Fruit fly (Drosophila melanogaster) whole organism, embryonic: ENCODE results near the gene CG7841.

Experiments
- B-H2 ChIP-seq: fragments of 200-800 bp; sonication (Bioruptor generic); optimal IDR thresholded peaks from 2 replicates; lab custom pipeline; 2018; ENCODE audit warnings: missing biosample characterization, mild to moderate bottlenecking, missing genetic modification characterization
- Bgb ChIP-seq: fragments of 200-800 bp; sonication (Bioruptor generic); IDR thresholded peaks from 2 replicates; pipeline ENCODE4 v1.3.6; 2022; ENCODE audit warnings: missing biosample characterization, missing genetic modification characterization; ENCODE audit not compliant: partially characterized antibody
- BtbVII ChIP-seq: fragments of 200-800 bp; sonication (Bioruptor generic); optimal IDR thresholded peaks from 3 replicates; lab custom pipeline; 2017; ENCODE audit warnings: missing biosample characterization, mild to moderate bottlenecking, missing genetic modification characterization
- CG12219 ChIP-seq: fragments of 200-800 bp; sonication (Bioruptor generic); optimal IDR thresholded peaks from 3 replicates; lab custom pipeline; 2018; ENCODE audit warnings: missing biosample characterization, mild to moderate bottlenecking, missing genetic modification characterization
- CG13123 ChIP-seq: fragments of 200-800 bp; sonication (Bioruptor generic); optimal IDR thresholded peaks from 2 replicates; lab custom pipeline; 2016; ENCODE audit warnings: missing biosample characterization, missing genetic modification characterization
- CG14441 ChIP-seq: fragments of 200-800 bp; sonication (Bioruptor generic); IDR thresholded peaks from 2 replicates; pipeline ENCODE4 v1.3.6; 2022; ENCODE audit warnings: missing biosample characterization, missing genetic modification characterization
- CG14710 ChIP-seq: fragments of 200-800 bp; sonication (Bioruptor generic); optimal IDR thresholded peaks from 3 replicates; lab custom pipeline; 2019; ENCODE audit warnings: missing biosample characterization, mild to moderate bottlenecking, missing genetic modification characterization, moderate library complexity
- CG15601 ChIP-seq: fragments of 200-800 bp; sonication (Bioruptor generic); optimal IDR thresholded peaks from 3 replicates; lab custom pipeline; 2019; ENCODE audit warnings: missing biosample characterization, mild to moderate bottlenecking, missing genetic modification characterization, moderate library complexity
- CG17186 ChIP-seq: fragments of 200-800 bp; sonication (Bioruptor generic); optimal IDR thresholded peaks from 3 replicates; lab custom pipeline; 2017; ENCODE audit warnings: missing biosample characterization, missing genetic modification reagents, missing genetic modification characterization
- CG2712 ChIP-seq: fragments of 200-800 bp; optimal IDR thresholded peaks from 3 replicates; lab custom pipeline; 2019; ENCODE audit warnings: missing biosample characterization, mild to moderate bottlenecking, missing genetic modification characterization, moderate library complexity
- CG34422 ChIP-seq: fragments of 200-800 bp; sonication (Bioruptor generic); IDR thresholded peaks from 3 replicates; pipeline ENCODE4 v1.3.6; 2022; ENCODE audit warnings: missing biosample characterization, missing genetic modification characterization
- CG4617 ChIP-seq: fragments of 200-800 bp; sonication (Bioruptor generic); optimal IDR thresholded peaks from 3 replicates; lab custom pipeline; 2016; ENCODE audit warnings: missing biosample characterization, missing genetic modification characterization, borderline replicate concordance
- CG6654 ChIP-seq: fragments of 200-800 bp; sonication (Bioruptor generic); optimal IDR thresholded peaks from 2 replicates; lab custom pipeline; 2017; ENCODE audit warnings: missing biosample characterization, mild to moderate bottlenecking, missing genetic modification characterization
- CG8290 ChIP-seq, 3 experiments: fragments of 200-800 bp; sonication (Bioruptor generic); optimal IDR thresholded peaks; 2 replicates each; lab custom pipeline; 2016 to 2019; ENCODE audit warnings: missing biosample characterization in 3 of 3, missing genetic modification characterization in 3 of 3, mild to moderate bottlenecking in 2 of 3, moderate library complexity in 1 of 3
- CG8924 ChIP-seq: fragments of 200-800 bp; optimal IDR thresholded peaks from 3 replicates; lab custom pipeline; 2019; ENCODE audit warnings: missing biosample characterization, mild to moderate bottlenecking, missing genetic modification characterization, moderate library complexity
- HmgZ ChIP-seq: fragments of 200-800 bp; sonication (Bioruptor generic); optimal IDR thresholded peaks from 2 replicates; lab custom pipeline; 2018; ENCODE audit warnings: missing biosample characterization, mild to moderate bottlenecking, missing genetic modification characterization
- Hmx ChIP-seq: fragments of 200-800 bp; sonication (Bioruptor generic); optimal IDR thresholded peaks from 2 replicates; lab custom pipeline; 2016; ENCODE audit warnings: missing biosample characterization, missing genetic modification characterization
- MTF-1 ChIP-seq: fragments of 200-800 bp; sonication (Bioruptor generic); optimal IDR thresholded peaks from 2 replicates; lab custom pipeline; 2018; ENCODE audit warnings: missing biosample characterization, mild to moderate bottlenecking, missing genetic modification characterization, borderline replicate concordance
- Mrtf ChIP-seq: fragments of 200-800 bp; sonication (Bioruptor generic); IDR thresholded peaks from 3 replicates; pipeline ENCODE4 v1.3.6; 2022; ENCODE audit warnings: missing biosample characterization, missing genetic modification characterization
- Sox102F ChIP-seq: fragments of 200-800 bp; sonication (Bioruptor generic); optimal IDR thresholded peaks from 2 replicates; lab custom pipeline; 2018; ENCODE audit warnings: missing biosample characterization, mild to moderate bottlenecking, missing genetic modification characterization, moderate library complexity
- Stat92E ChIP-seq, 3 experiments: fragments of >200 bp in 2 of 3; fragments of 200-800 bp in 1 of 3; sonication (Bioruptor generic) in 1 of 3; optimal IDR thresholded peaks; 2 replicates each; lab custom pipeline; 2017 to 2019; ENCODE audit warnings: missing biosample characterization in 3 of 3, missing genetic modification characterization in 3 of 3, mild to moderate bottlenecking in 1 of 3, moderate library complexity in 1 of 3
- Xrp1 ChIP-seq: fragments of 200-800 bp; sonication (Bioruptor generic); IDR thresholded peaks from 2 replicates; pipeline ENCODE4 v1.3.6; 2022; ENCODE audit warnings: missing biosample characterization, missing genetic modification characterization
- abd-A ChIP-seq: fragments of 200-800 bp; sonication (Bioruptor generic); optimal IDR thresholded peaks from 3 replicates; lab custom pipeline; 2019; ENCODE audit warnings: missing biosample characterization, mild to moderate bottlenecking, missing genetic modification characterization, moderate library complexity
- az2 ChIP-seq: fragments of 200-800 bp; sonication (Bioruptor generic); optimal IDR thresholded peaks from 3 replicates; lab custom pipeline; 2016; ENCODE audit warnings: missing biosample characterization, missing genetic modification characterization
- bbx ChIP-seq: fragments of 200-800 bp; sonication (Bioruptor generic); IDR thresholded peaks from 2 replicates; pipeline ENCODE4 v1.3.6; 2022; ENCODE audit warnings: missing biosample characterization, missing genetic modification characterization; ENCODE audit not compliant: partially characterized antibody
- caup ChIP-seq: fragments of 200-800 bp; sonication (Bioruptor generic); optimal IDR thresholded peaks from 3 replicates; lab custom pipeline; 2017; ENCODE audit warnings: missing biosample characterization, mild to moderate bottlenecking, missing genetic modification characterization, moderate library complexity; ENCODE audit not compliant: severe bottlenecking
- ci ChIP-seq: fragments of 200-800 bp; sonication (Bioruptor generic); IDR thresholded peaks from 3 replicates; pipeline ENCODE4 v1.3.6; 2022; ENCODE audit warnings: missing biosample characterization, missing genetic modification characterization
- hbn ChIP-seq: fragments of 200-800 bp; sonication (Bioruptor generic); IDR thresholded peaks from 2 replicates; pipeline ENCODE4 v1.3.6; 2022; ENCODE audit warnings: missing biosample characterization, missing genetic modification characterization; ENCODE audit not compliant: partially characterized antibody
- inv ChIP-seq: fragments of 200-800 bp; sonication (Bioruptor generic); IDR thresholded peaks from 2 replicates; pipeline ENCODE4 v1.3.6; 2022; ENCODE audit warnings: missing biosample characterization, missing genetic modification characterization; ENCODE audit not compliant: partially characterized antibody
- knrl ChIP-seq: fragments of 200-800 bp; sonication (Bioruptor generic); IDR thresholded peaks from 3 replicates; pipeline ENCODE4 v1.3.6; 2022; ENCODE audit warnings: missing biosample characterization, missing genetic modification characterization; ENCODE audit not compliant: partially characterized antibody
- lola ChIP-seq, 3 experiments: fragments of >200 bp in 2 of 3; fragments of 200-800 bp in 1 of 3; sonication (Bioruptor generic) in 1 of 3; optimal IDR thresholded peaks; 2 replicates each; lab custom pipeline; 2017 to 2019; ENCODE audit warnings: missing biosample characterization in 3 of 3, missing genetic modification characterization in 3 of 3, mild to moderate bottlenecking in 1 of 3, moderate library complexity in 1 of 3
- lov ChIP-seq, 2 experiments: fragments of 200-800 bp in 1 of 2; fragments of >200 bp in 1 of 2; sonication (Bioruptor generic) in 1 of 2; IDR thresholded peaks in 1 of 2; optimal IDR thresholded peaks in 1 of 2; 2 replicates in 1 of 2; 3 replicates in 1 of 2; pipeline versions ENCODE4 v1.3.6 to Lab custom; 2017 to 2022; ENCODE audit warnings: missing biosample characterization in 1 of 2, missing genetic modification characterization in 1 of 2
- mld ChIP-seq: fragments of 200-800 bp; sonication (Bioruptor generic); IDR thresholded peaks from 3 replicates; pipeline ENCODE4 v1.3.6; 2022; ENCODE audit warnings: missing biosample characterization, missing genetic modification characterization; ENCODE audit not compliant: partially characterized antibody
- nau ChIP-seq: fragments of 200-800 bp; sonication (Bioruptor generic); optimal IDR thresholded peaks from 3 replicates; lab custom pipeline; 2017; ENCODE audit warnings: missing biosample characterization, mild to moderate bottlenecking, missing genetic modification characterization, missing genetic modification reagents
- nmo ChIP-seq: fragments of 200-800 bp; sonication (Bioruptor generic); optimal IDR thresholded peaks from 2 replicates; lab custom pipeline; 2018; ENCODE audit warnings: missing biosample characterization, mild to moderate bottlenecking, missing genetic modification characterization, moderate library complexity
- pnt ChIP-seq: fragments of 200-800 bp; sonication (Bioruptor generic); optimal IDR thresholded peaks from 3 replicates; lab custom pipeline; 2016; ENCODE audit warnings: missing biosample characterization, missing genetic modification characterization
- row ChIP-seq: fragments of 200-800 bp; sonication (Bioruptor generic); IDR thresholded peaks from 3 replicates; pipeline ENCODE4 v1.3.6; 2022; ENCODE audit warnings: missing biosample characterization, missing genetic modification characterization
- schlank ChIP-seq: fragments of 200-800 bp; sonication (Bioruptor generic); optimal IDR thresholded peaks from 2 replicates; lab custom pipeline; 2018; ENCODE audit warnings: missing biosample characterization, mild to moderate bottlenecking, missing genetic modification characterization
- sens ChIP-seq: fragments of 200-800 bp; sonication (Bioruptor generic); peaks from one replicate; lab custom pipeline; 2016; ENCODE audit warnings: missing biosample characterization, missing genetic modification characterization
- stc ChIP-seq: fragments of 200-800 bp; sonication (Bioruptor generic); IDR thresholded peaks from 2 replicates; pipeline ENCODE4 v1.3.6; 2022; ENCODE audit warnings: missing biosample characterization, missing genetic modification characterization
- sug ChIP-seq: fragments of 200-800 bp; optimal IDR thresholded peaks from 2 replicates; lab custom pipeline; 2019; ENCODE audit warnings: missing biosample characterization, mild to moderate bottlenecking, missing genetic modification characterization, moderate library complexity
- tap ChIP-seq: fragments of 200-800 bp; optimal IDR thresholded peaks from 3 replicates; lab custom pipeline; 2019; ENCODE audit warnings: missing biosample characterization, mild to moderate bottlenecking, missing genetic modification characterization, moderate library complexity
- tll ChIP-seq, 2 experiments: fragments of 200-800 bp in 1 of 2; fragments of >200 bp in 1 of 2; sonication (Bioruptor generic) in 1 of 2; optimal IDR thresholded peaks; 2 replicates each; lab custom pipeline; 2017 to 2019; ENCODE audit warnings: missing biosample characterization in 2 of 2, missing genetic modification characterization in 2 of 2, mild to moderate bottlenecking in 1 of 2, moderate library complexity in 1 of 2
- trem ChIP-seq: fragments of 200-800 bp; optimal IDR thresholded peaks from 3 replicates; lab custom pipeline; 2019; ENCODE audit warnings: missing biosample characterization, mild to moderate bottlenecking, missing genetic modification characterization, moderate library complexity
- vnd ChIP-seq: fragments of 200-800 bp; sonication (Bioruptor generic); IDR thresholded peaks from 3 replicates; pipeline ENCODE4 v1.3.6; 2022; ENCODE audit warnings: missing biosample characterization, missing genetic modification characterization; ENCODE audit not compliant: partially characterized antibody
- zfh1 ChIP-seq: fragments of 200-800 bp; sonication (Bioruptor generic); IDR thresholded peaks from 3 replicates; pipeline ENCODE4 v1.3.6; 2022; ENCODE audit warnings: missing biosample characterization, missing genetic modification characterization

The CG7841 gene

DNA sequence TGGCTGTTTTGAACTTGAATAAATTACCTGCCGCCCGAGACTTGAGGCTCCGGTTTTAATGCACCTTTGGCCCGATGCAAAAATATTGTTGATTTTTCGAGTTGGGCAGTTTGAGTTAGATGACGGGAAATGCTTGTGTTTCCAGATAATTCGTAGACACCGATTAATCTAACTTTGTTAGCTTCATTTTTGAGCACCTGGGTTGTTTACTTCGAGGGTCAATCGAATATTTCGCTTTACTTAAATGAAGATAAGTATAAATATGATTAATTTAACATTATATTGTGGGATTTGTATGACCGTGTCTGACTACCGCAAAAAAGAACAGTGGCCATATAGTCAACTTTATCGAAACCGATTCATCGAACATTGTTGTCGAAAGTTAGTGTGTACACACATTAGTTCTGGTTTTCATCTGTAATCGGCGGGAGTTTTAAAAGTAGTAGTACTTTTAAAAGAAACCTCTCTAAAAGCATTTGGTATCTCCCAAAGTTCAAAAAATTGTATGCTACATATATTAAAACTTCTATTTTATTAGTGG, 15.8 kb upstream of the CG7841 start, which contains the start of gene CG7945 (continued):
- TF ChIP-seq HmgZ (peak; percentile 69), lov (optimal IDR thresholded peaks at IDR 0.05; lab: Kevin White, UChicago) (no peak), lov (GFP tag; IDR thresholded peaks at IDR 0.05; lab: Robert Waterston, UW) (no peak), sens (GFP tag; lab: Kevin White, UChicago) (no peak), Sox102F (GFP tag; lab: Kevin White, UChicago) (no peak), az2 (GFP tag; lab: Kevin White, UChicago) (no peak), pnt (no peak), CG17186 (peak; percentile 39), Mrtf (GFP tag; lab: Robert Waterston, UW) (no peak), row (peak; percentile 17; the same call in 1 of the 3 replicates), caup (GFP tag; lab: Kevin White, UChicago) (no peak), Hmx (no peak), CG8290 (GFP tag; optimal IDR thresholded peaks at IDR 0.05; lab: Kevin White, UChicago) (no peak), CG8290 (tag; optimal IDR thresholded peaks at IDR 0.05; lab: Kevin White, UChicago) (peak in 1 of 2 experiments; percentile 23), CG14710 (tag; lab: Kevin White, UChicago) (peak; percentile 100), sug (tag; lab: Kevin White, UChicago) (peak; percentile 38), abd-A (tag; lab: Kevin White, UChicago) (no peak), bbx (GFP tag; lab: Robert Waterston, UW) (no peak; the same call in 1 of the 2 replicates), hbn (GFP tag; lab: Robert Waterston, UW) (peak; percentile 63), CG6654 (GFP tag; lab: Kevin White, UChicago) (no peak), CG15601 (tag; lab: Kevin White, UChicago) (peak; percentile 53), BtbVII (GFP tag; lab: Kevin White, UChicago) (no peak), schlank (tag; lab: Kevin White, UChicago) (no peak), Xrp1 (no peak), Bgb (GFP tag; lab: Robert Waterston, UW) (peak; percentile 70), zfh1 (GFP tag; lab: Robert Waterston, UW) (no peak), nmo (GFP tag; lab: Kevin White, UChicago) (peak; percentile 23), MTF-1 (GFP tag; lab: Kevin White, UChicago) (no peak), CG14441 (no peak), vnd (GFP tag; lab: Robert Waterston, UW) (0 out of 3 replicates have a peak, but pooled peaks have one; percentile 36), CG13123 (no peak), tap (tag; lab: Kevin White, UChicago) (no peak), stc (GFP tag; lab: Robert Waterston, UW) (no peak), nau (no peak), CG2712 (tag; lab: Kevin White, UChicago) (peak; percentile 29), CG4617 (GFP tag; lab: Kevin White, UChicago) (peak; percentile 66), lola (GFP tag; optimal IDR thresholded peaks at IDR 0.05; lab: Kevin White, UChicago) (no peak), mld (GFP tag; lab: Robert Waterston, UW) (0 out of 3 replicates have a peak, but pooled peaks have one; percentile 28), trem (peak; percentile 70), ci (GFP tag; lab: Robert Waterston, UW) (no peak), Stat92E (GFP tag; optimal IDR thresholded peaks at IDR 0.05; lab: Kevin White, UChicago) (peak in 1 of 3 experiments; percentile 49), knrl (no peak; the same call in 2 of the 3 replicates), inv (GFP tag; lab: Robert Waterston, UW) (no peak), CG8924 (tag; lab: Kevin White, UChicago) (peak; percentile 35), tll (GFP tag; optimal IDR thresholded peaks at IDR 0.05; lab: Kevin White, UChicago) (peak in 1 of 2 experiments; percentile 12), CG12219 (no peak), B-H2 (GFP tag; lab: Kevin White, UChicago) (peak; percentile 22), CG34422 (GFP tag; lab: Robert Waterston, UW) (no peak)
